Fruit fly (Drosophila melanogaster): Measurements from ENCODE around the gene VhaAC39-2.
A peak's percentile ranks its signal among the peaks of the same experiment; 100 is the strongest.

The VhaAC39-2 gene

dm6 chr3R:23117683-23118470 lies 41.2 kb downstream of the VhaAC39-2 start, which contains the start of the genes Rassf and CenB1A (continued):
- no peak for TF ChIP-seq TFAM (GFP tag; optimal IDR thresholded peaks at IDR 0.05)
- TF ChIP-seq peb (GFP tag; IDR thresholded peaks at IDR 0.05): no peak
- TF ChIP-seq CG7271 (tag; optimal IDR thresholded peaks at IDR 0.05): peak; percentile 5
- TF ChIP-seq HLH3B (GFP tag; IDR thresholded peaks at IDR 0.05): peak; percentile 38; the same call in 1 of the 2 replicates
- TF ChIP-seq CG7987 (GFP tag; optimal IDR thresholded peaks at IDR 0.05): no peak
- peak; percentile 13 for TF ChIP-seq CG13424 (tag; optimal IDR thresholded peaks at IDR 0.05)
- peak; percentile 38 for TF ChIP-seq CG12104 (GFP tag; optimal IDR thresholded peaks at IDR 0.05)
- TF ChIP-seq Bgb (GFP tag; IDR thresholded peaks at IDR 0.05; ENCODE audit: partially characterized antibody): peak; percentile 40; the same call in 1 of the 2 replicates
- peak; percentile 88 for TF ChIP-seq Med (GFP tag)
- TF ChIP-seq CG17359 (tag; optimal IDR thresholded peaks at IDR 0.05): no peak
- TF ChIP-seq gcm2 (GFP tag; optimal IDR thresholded peaks at IDR 0.05): no peak
- no peak for TF ChIP-seq Bteb2 (GFP tag; optimal IDR thresholded peaks at IDR 0.05)

DNA sequence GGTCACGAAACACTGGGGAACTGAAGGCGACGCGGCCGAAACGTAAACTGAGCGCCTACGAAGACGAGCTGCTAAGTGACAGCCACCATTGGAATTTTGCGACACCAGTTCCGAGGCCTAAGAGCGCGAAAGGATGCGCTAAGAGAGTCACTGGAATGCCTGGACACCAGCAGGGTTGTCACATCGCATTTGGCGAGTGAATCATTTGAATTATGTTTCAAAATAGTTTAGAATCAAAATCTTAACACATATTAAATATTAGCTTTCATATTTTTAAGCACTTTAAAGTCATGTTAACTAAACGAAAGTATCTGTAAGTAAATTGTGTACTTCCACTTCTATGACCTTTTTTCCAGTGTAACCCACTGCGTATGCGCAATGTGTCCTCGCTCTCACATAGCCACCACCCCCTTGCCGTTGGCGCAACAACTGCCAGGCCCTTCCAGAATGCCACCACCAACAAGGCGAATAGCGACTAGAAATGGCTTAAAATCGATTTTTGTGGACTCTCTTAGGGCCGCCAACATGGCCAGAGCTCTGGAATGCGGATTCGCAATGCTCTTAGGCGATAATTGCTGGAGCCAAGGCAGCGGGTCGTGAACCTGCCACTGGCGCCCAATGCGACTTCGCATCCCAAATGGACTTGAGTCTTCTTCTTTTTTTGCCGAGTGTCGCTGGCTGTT lies 46.3 kb downstream of the VhaAC39-2 start, which contains the start of gene Cow:
Gene Cow (minus strand): TSS at position 51 of the 683 bp plus-strand sequence.
- TF ChIP-seq CTCF (GFP tag; optimal IDR thresholded peaks at IDR 0.05) (no peak), CG10565 (GFP tag; optimal IDR thresholded peaks at IDR 0.05) (no peak), Hmr (GFP tag; optimal IDR thresholded peaks at IDR 0.05) (peak; percentile 84), yki (optimal IDR thresholded peaks at IDR 0.05) (no peak), CG10267 (tag; optimal IDR thresholded peaks at IDR 0.05) (peak; percentile 13), Drgx (GFP tag; IDR thresholded peaks at IDR 0.05) (peak; percentile 32; the same call in 1 of the 2 replicates), corto (GFP tag; optimal IDR thresholded peaks at IDR 0.05) (no peak), sr (GFP tag; IDR thresholded peaks at IDR 0.05) (no peak), CG9876 (GFP tag; optimal IDR thresholded peaks at IDR 0.05) (no peak), GATAe (GFP tag; conservative IDR thresholded peaks at IDR 0.05) (no peak), Bdp1 (GFP tag; optimal IDR thresholded peaks at IDR 0.05) (peak; percentile 42), NC2β (GFP tag; optimal IDR thresholded peaks at IDR 0.05) (no peak), oc (tag; optimal IDR thresholded peaks at IDR 0.05) (no peak), CG1233 (GFP tag; optimal IDR thresholded peaks at IDR 0.05) (no peak), CG31441 (GFP tag; IDR thresholded peaks at IDR 0.05) (peak; percentile 39; the same call in 1 of the 2 replicates), fd3F (GFP tag; optimal IDR thresholded peaks at IDR 0.05) (peak; percentile 48), CG14710 (tag; optimal IDR thresholded peaks at IDR 0.05) (no peak), CG7745 (tag; optimal IDR thresholded peaks at IDR 0.05) (no peak), chn (GFP tag; optimal IDR thresholded peaks at IDR 0.05) (no peak), Adf1 (GFP tag; IDR thresholded peaks at IDR 0.05) (peak; percentile 32; the same call in 1 of the 2 replicates), PHDP (tag; optimal IDR thresholded peaks at IDR 0.05) (peak; percentile 69), Ada2b (GFP tag; IDR thresholded peaks at IDR 0.05) (peak; percentile 73), BEAF-32 (GFP tag; optimal IDR thresholded peaks at IDR 0.05) (no peak), danr (GFP tag; IDR thresholded peaks at IDR 0.05) (0 out of 2 replicates have a peak, but pooled peaks have one; percentile 15), gt (GFP tag; IDR thresholded peaks at IDR 0.05) (no peak), dmrt99B (tag; optimal IDR thresholded peaks at IDR 0.05) (peak; percentile 69), mirr (GFP tag; optimal IDR thresholded peaks at IDR 0.05) (no peak), ken (GFP tag; IDR thresholded peaks at IDR 0.05) (no peak; the same call in 2 of the 3 replicates), pros (GFP tag; optimal IDR thresholded peaks at IDR 0.05) (no peak), wek (GFP tag; optimal IDR thresholded peaks at IDR 0.05) (no peak), pfk (GFP tag; optimal IDR thresholded peaks at IDR 0.05) (no peak), sim (GFP tag; IDR thresholded peaks at IDR 0.05) (no peak), Blimp-1 (GFP tag; optimal IDR thresholded peaks at IDR 0.05) (no peak), CG1647 (GFP tag; optimal IDR thresholded peaks at IDR 0.05) (no peak), nerfin-1 (tag; optimal IDR thresholded peaks at IDR 0.05) (peak; percentile 40), NfI (GFP tag; optimal IDR thresholded peaks at IDR 0.05) (peak; percentile 55)

Data from whole organism, embryonic.